Worm (Caenorhabditis elegans) whole organism, late embryonic: ENCODE measurements around the gene mvk-1.

Source experiments
- F13H6.1 ChIP-seq: sonication (generic microtip); optimal IDR thresholded peaks from 2 replicates; lab custom pipeline; 2016; ENCODE audit warnings: missing genetic modification characterization, missing compliant biosample characterization
- K02D7.2 ChIP-seq: sonication (generic microtip); optimal IDR thresholded peaks from 2 replicates; lab custom pipeline; 2017; ENCODE audit warnings: mild to moderate bottlenecking, missing genetic modification characterization, missing compliant biosample characterization
- ahr-1 ChIP-seq: sonication (generic microtip); optimal IDR thresholded peaks from 2 replicates; lab custom pipeline; 2016; ENCODE audit warnings: missing genetic modification characterization, missing compliant biosample characterization
- ceh-14 ChIP-seq: sonication (generic microtip); optimal IDR thresholded peaks from 2 replicates; lab custom pipeline; 2016; ENCODE audit warnings: missing genotype, missing genetic modification characterization, missing compliant biosample characterization
- ceh-19 ChIP-seq: fragments of 200-800 bp; sonication (Bioruptor generic); optimal IDR thresholded peaks from 2 replicates; lab custom pipeline; 2018; ENCODE audit warnings: mild to moderate bottlenecking, missing genetic modification characterization, missing compliant biosample characterization
- ceh-22 ChIP-seq: sonication (generic microtip); optimal IDR thresholded peaks from 2 replicates; lab custom pipeline; 2017; ENCODE audit warnings: missing biosample characterization, missing genetic modification characterization
- ceh-45 ChIP-seq: fragments of 200-800 bp; sonication (Bioruptor generic); IDR thresholded peaks from 2 replicates; pipeline ENCODE4 v1.3.6; 2022; ENCODE audit warnings: missing genetic modification reagents, missing genetic modification characterization, missing compliant biosample characterization
- ceh-48 ChIP-seq: sonication (generic microtip); optimal IDR thresholded peaks from 2 replicates; lab custom pipeline; 2016; ENCODE audit warnings: missing genetic modification characterization, inconsistent platforms, missing compliant biosample characterization
- ceh-9 ChIP-seq: sonication (generic microtip); optimal IDR thresholded peaks from 2 replicates; lab custom pipeline; 2016; ENCODE audit warnings: mild to moderate bottlenecking, missing genetic modification characterization, inconsistent platforms, missing compliant biosample characterization
- dmd-4 ChIP-seq: sonication (generic microtip); optimal IDR thresholded peaks from 2 replicates; lab custom pipeline; 2016; ENCODE audit warnings: borderline replicate concordance, missing genetic modification characterization, missing compliant biosample characterization
- elt-2 ChIP-seq: sonication (generic microtip); optimal IDR thresholded peaks from 2 replicates; lab custom pipeline; 2016; ENCODE audit warnings: missing genetic modification reagents, missing genetic modification characterization, missing compliant biosample characterization
- ets-4 ChIP-seq: sonication (generic microtip); optimal IDR thresholded peaks from 2 replicates; lab custom pipeline; 2016; ENCODE audit warnings: missing genetic modification characterization, missing compliant biosample characterization
- eyg-1 ChIP-seq: sonication (generic microtip); optimal IDR thresholded peaks from 2 replicates; lab custom pipeline; 2016; ENCODE audit warnings: missing genotype, missing genetic modification characterization, missing compliant biosample characterization
- fax-1 ChIP-seq: sonication (generic microtip); optimal IDR thresholded peaks from 2 replicates; lab custom pipeline; 2016; ENCODE audit warnings: missing genotype, missing genetic modification characterization, missing compliant biosample characterization
- fkh-10 ChIP-seq: fragments of 150-350 bp; optimal IDR thresholded peaks from 2 replicates; lab custom pipeline; 2014; ENCODE audit warnings: missing biosample characterization, missing genetic modification reagents, missing genetic modification characterization
- fkh-6 ChIP-seq: sonication (generic microtip); optimal IDR thresholded peaks from 2 replicates; lab custom pipeline; 2016; ENCODE audit warnings: missing genetic modification characterization, missing compliant biosample characterization
- hlh-15 ChIP-seq: sonication (generic microtip); optimal IDR thresholded peaks from 2 replicates; lab custom pipeline; 2016; ENCODE audit warnings: missing genetic modification characterization, missing compliant biosample characterization
- hlh-6 ChIP-seq: sonication (generic microtip); optimal IDR thresholded peaks from 2 replicates; lab custom pipeline; 2016; ENCODE audit warnings: missing genotype, missing genetic modification characterization, missing compliant biosample characterization
- hlh-8 ChIP-seq: sonication (generic microtip); optimal IDR thresholded peaks from 2 replicates; lab custom pipeline; 2016; ENCODE audit warnings: missing genotype, missing genetic modification characterization, missing compliant biosample characterization
- nfya-1 ChIP-seq: sonication (generic microtip); optimal IDR thresholded peaks from 2 replicates; lab custom pipeline; 2017; ENCODE audit warnings: missing genetic modification characterization, mild to moderate bottlenecking, missing compliant biosample characterization, antibody characterized with exemption, moderate library complexity
- npax-4 ChIP-seq: sonication (generic microtip); optimal IDR thresholded peaks from 2 replicates; lab custom pipeline; 2016; ENCODE audit warnings: missing genetic modification characterization, missing compliant biosample characterization
- odd-2 ChIP-seq: sonication (generic microtip); optimal IDR thresholded peaks from 2 replicates; lab custom pipeline; 2017; ENCODE audit warnings: antibody characterized with exemption, mild to moderate bottlenecking, missing genetic modification characterization, missing compliant biosample characterization
- pag-3 ChIP-seq: sonication (generic microtip); optimal IDR thresholded peaks from 2 replicates; lab custom pipeline; 2016; ENCODE audit warnings: missing compliant biosample characterization, missing genetic modification characterization, borderline replicate concordance
- pat-9 ChIP-seq: fragments of 200-800 bp; sonication (Bioruptor generic); optimal IDR thresholded peaks from 2 replicates; lab custom pipeline; 2018; ENCODE audit warnings: mild to moderate bottlenecking, missing genetic modification characterization, moderate library complexity, missing compliant biosample characterization
- pha-2 ChIP-seq: sonication (generic microtip); optimal IDR thresholded peaks from 2 replicates; lab custom pipeline; 2017; ENCODE audit warnings: mild to moderate bottlenecking, missing genetic modification characterization, missing compliant biosample characterization
- pha-4 ChIP-seq: fragments of 150-350 bp; optimal IDR thresholded peaks from 2 replicates; lab custom pipeline; 2018; ENCODE audit warnings: missing biosample characterization, missing genetic modification reagents, missing genetic modification characterization
- pqm-1 ChIP-seq: sonication (generic microtip); optimal IDR thresholded peaks from 2 replicates; lab custom pipeline; 2016; ENCODE audit warnings: missing genetic modification characterization, missing compliant biosample characterization
- ref-2 ChIP-seq: sonication (generic microtip); optimal IDR thresholded peaks from 2 replicates; lab custom pipeline; 2016; ENCODE audit warnings: missing genetic modification characterization, missing compliant biosample characterization
- rnt-1 ChIP-seq: sonication (generic microtip); optimal IDR thresholded peaks from 2 replicates; lab custom pipeline; 2016; ENCODE audit warnings: missing genetic modification characterization, missing compliant biosample characterization
- sdc-2 ChIP-seq: sonication (generic microtip); optimal IDR thresholded peaks from 2 replicates; lab custom pipeline; 2016; ENCODE audit warnings: missing genotype, missing genetic modification characterization, missing compliant biosample characterization
- sox-2 ChIP-seq: fragments of 200-800 bp; sonication (Bioruptor generic); IDR thresholded peaks from 2 replicates; pipeline ENCODE4 v1.3.6; 2022; ENCODE audit warnings: missing genetic modification reagents, missing genetic modification characterization, missing compliant biosample characterization
- sox-4 ChIP-seq: sonication (generic microtip); optimal IDR thresholded peaks from 2 replicates; lab custom pipeline; 2017; ENCODE audit warnings: mild to moderate bottlenecking, missing genetic modification characterization, inconsistent platforms, missing compliant biosample characterization
- tbx-7 ChIP-seq: sonication (generic microtip); optimal IDR thresholded peaks from 2 replicates; lab custom pipeline; 2016; ENCODE audit warnings: missing genotype, missing genetic modification characterization, missing compliant biosample characterization
- ttx-3 ChIP-seq: sonication (generic microtip); optimal IDR thresholded peaks from 2 replicates; lab custom pipeline; 2016; ENCODE audit warnings: missing genetic modification reagents, missing genetic modification characterization, missing compliant biosample characterization
- unc-3 ChIP-seq, 2 experiments: fragments of 200-800 bp in 1 of 2; sonication (Bioruptor generic) in 1 of 2; sonication (generic microtip) in 1 of 2; conservative IDR thresholded peaks in 1 of 2; optimal IDR thresholded peaks in 1 of 2; 2 replicates each; pipeline versions ENCODE4 v1.3.6 to Lab custom; 2016 to 2022; ENCODE audit warnings: missing compliant biosample characterization in 2 of 2, missing genetic modification characterization in 2 of 2, missing genetic modification reagents in 1 of 2
- unc-42 ChIP-seq: sonication (generic microtip); optimal IDR thresholded peaks from 2 replicates; lab custom pipeline; 2016; ENCODE audit warnings: missing genotype, missing genetic modification characterization, missing compliant biosample characterization
- unc-86 ChIP-seq: sonication (generic microtip); optimal IDR thresholded peaks from 2 replicates; lab custom pipeline; 2016; ENCODE audit warnings: missing genetic modification characterization, missing compliant biosample characterization

The mvk-1 gene

DNA sequence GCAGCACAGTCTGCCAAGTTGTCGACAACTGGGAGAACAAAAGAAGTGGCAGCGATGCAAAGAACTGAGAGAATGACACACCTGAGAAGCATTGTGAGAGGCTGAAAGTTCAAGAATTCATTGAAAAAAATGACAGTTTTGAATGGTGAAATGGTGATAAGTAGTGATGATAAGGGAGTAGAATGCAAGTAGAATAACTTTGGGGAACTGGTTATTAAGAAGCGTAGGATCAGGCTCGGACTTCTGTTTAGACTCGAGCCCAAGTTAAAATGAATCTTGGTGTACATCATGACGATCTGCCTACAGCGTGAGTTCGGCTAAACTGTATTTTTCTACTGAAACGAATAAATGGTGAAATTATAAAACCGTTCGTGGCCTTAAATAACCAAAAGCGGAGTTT is 42.5 kb upstream of the mvk-1 start, which contains the start of gene F42A10.7:
TSS of gene F42A10.7 (minus strand) at position 101 of the 400 bp plus-strand sequence.
- TF ChIP-seq nfya-1 (tag; lab: Kevin White, UChicago) = no peak
- TF ChIP-seq ahr-1 (tag; lab: Kevin White, UChicago) = no peak
- no peak for TF ChIP-seq unc-42 (tag; lab: Kevin White, UChicago)
- TF ChIP-seq rnt-1 (tag; lab: Kevin White, UChicago) = no peak
- no peak for TF ChIP-seq ceh-48
- no peak for TF ChIP-seq tbx-7 (tag; lab: Kevin White, UChicago)
- TF ChIP-seq hlh-6 = no peak
- no peak for TF ChIP-seq odd-2 (tag; lab: Kevin White, UChicago)
- no peak for TF ChIP-seq pat-9 (tag; lab: Kevin White, UChicago)
- no peak for TF ChIP-seq dmd-4 (tag; lab: Kevin White, UChicago)
- TF ChIP-seq unc-86 (tag; lab: Kevin White, UChicago) = no peak
- no peak for TF ChIP-seq sox-4 (tag; lab: Kevin White, UChicago)
- no peak for TF ChIP-seq sox-2
- no peak for TF ChIP-seq F13H6.1 (tag; lab: Kevin White, UChicago)
- no peak for TF ChIP-seq unc-3 (GFP tag; conservative IDR thresholded peaks at IDR 0.05; lab: Robert Waterston, UW)
- TF ChIP-seq unc-3 (tag; optimal IDR thresholded peaks at IDR 0.05; lab: Kevin White, UChicago) = no peak
- TF ChIP-seq npax-4 (tag; lab: Kevin White, UChicago) = no peak
- TF ChIP-seq ceh-45 = no peak
- TF ChIP-seq, all 69 proteins: peak for 0

ce11 chrIII:6177631-6178030 is 41.6 kb upstream of the mvk-1 start:
- TF ChIP-seq hlh-8 (tag; lab: Kevin White, UChicago) (no peak), hlh-15 (tag; lab: Kevin White, UChicago) (no peak), ets-4 (tag; lab: Kevin White, UChicago) (no peak), rnt-1 (tag; lab: Kevin White, UChicago) (no peak), K02D7.2 (no peak), eyg-1 (tag; lab: Kevin White, UChicago) (no peak)

DNA sequence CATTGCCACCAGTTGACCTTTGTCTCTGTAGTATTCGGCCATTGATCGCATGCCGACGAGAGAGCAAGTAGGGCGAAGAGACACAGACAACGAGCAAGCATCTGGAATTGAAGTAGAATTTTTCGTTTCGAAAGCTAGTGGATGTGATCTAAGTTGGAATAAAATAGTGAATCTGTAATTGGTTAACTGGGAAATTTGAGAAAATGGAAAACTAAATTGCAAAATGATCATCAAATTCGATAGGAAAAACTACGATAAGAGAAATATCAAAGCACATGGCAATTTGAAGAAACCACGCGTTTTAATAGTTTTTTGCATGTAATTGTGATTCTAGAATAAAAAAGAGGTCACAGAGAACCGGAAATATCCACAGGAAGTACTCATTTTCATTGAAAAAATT is 40.7 kb upstream of the mvk-1 start, which contains the start of gene F42A10.6:
TSS of gene F42A10.6 (minus strand) at position 101 of the 400 bp plus-strand sequence.
- TF ChIP-seq fkh-10 (GFP tag; lab: Kevin White, UChicago) (no peak), ceh-14 (tag; lab: Kevin White, UChicago) (no peak), npax-4 (tag; lab: Kevin White, UChicago) (no peak)

DNA sequence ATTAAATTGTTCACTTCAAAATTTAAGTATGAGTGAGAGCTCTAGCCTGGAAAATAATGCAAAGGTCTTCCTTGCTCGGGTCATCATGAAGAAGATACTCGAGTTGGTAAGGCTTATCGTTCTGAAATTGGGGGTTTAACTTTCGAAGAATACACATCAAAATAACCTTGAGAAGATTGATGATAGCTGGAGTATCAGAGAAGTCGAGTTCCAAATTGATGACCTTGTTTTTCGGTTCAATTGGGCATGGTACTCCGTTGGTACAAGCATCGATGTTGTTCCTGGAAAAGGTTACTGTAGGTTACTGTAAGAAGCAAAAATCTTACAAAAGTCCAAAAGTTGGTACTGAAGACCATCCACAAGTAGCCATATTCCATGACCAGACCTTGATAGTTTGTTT is 40.1 kb upstream of the mvk-1 start:
- no peak for TF ChIP-seq sdc-2 (tag; lab: Kevin White, UChicago)
- no peak for TF ChIP-seq K02D7.2
- no peak for TF ChIP-seq pha-2
- no peak for TF ChIP-seq ceh-48
- TF ChIP-seq nfya-1 (tag; lab: Kevin White, UChicago) = no peak
- TF ChIP-seq ttx-3 (tag; lab: Kevin White, UChicago) = no peak

ce11 chrIII:6173020-6173597 is 37.0 kb upstream of the mvk-1 start, which contains the start of the genes abcf-3 and F42A10.5:
TSS of gene abcf-3 (plus strand) at chrIII:6173403.
TSS of gene F42A10.5 (minus strand) at chrIII:6173477.
- TF ChIP-seq F13H6.1 (tag; lab: Kevin White, UChicago) = no peak
- no peak for TF ChIP-seq npax-4 (tag; lab: Kevin White, UChicago)
- TF ChIP-seq unc-42 (tag; lab: Kevin White, UChicago) = no peak
- peak; percentile 18 for TF ChIP-seq elt-2 (tag; lab: Kevin White, UChicago)
- TF ChIP-seq ref-2 (tag; lab: Kevin White, UChicago) = no peak
- TF ChIP-seq fax-1 (tag; lab: Kevin White, UChicago) = no peak
- TF ChIP-seq nfya-1 (tag; lab: Kevin White, UChicago) = peak; percentile 32
- TF ChIP-seq ceh-9 (tag; lab: Kevin White, UChicago) = no peak
- TF ChIP-seq pha-4 = no peak
- TF ChIP-seq fkh-6 (tag; lab: Kevin White, UChicago) = no peak
- no peak for TF ChIP-seq ceh-22 (tag; lab: Kevin White, UChicago)
- TF ChIP-seq ceh-19 (GFP tag; lab: Kevin White, UChicago) = no peak
- TF ChIP-seq sox-2 = no peak
- TF ChIP-seq pha-2 = no peak
- TF ChIP-seq pag-3 = no peak
- no peak for TF ChIP-seq pqm-1 (tag; lab: Kevin White, UChicago)
- TF ChIP-seq, all 69 proteins: peak for 2
